Worm (Caenorhabditis elegans): ENCODE measurements around the gene cyn-11.
A peak's percentile ranks its signal among the peaks of the same experiment; 100 is the strongest.

Gene cyn-11

ce11 chrII:8740326-8740949 lies 24.4 kb upstream of the cyn-11 start:
- TF ChIP-seq lir-3 (tag; optimal IDR thresholded peaks at IDR 0.05; ENCODE audit: poor library complexity) = no peak
- no peak for TF ChIP-seq egl-13 (tag; optimal IDR thresholded peaks at IDR 0.05)
- no peak for TF ChIP-seq efl-3 (GFP tag; optimal IDR thresholded peaks at IDR 0.05)
- no peak for TF ChIP-seq zag-1 (tag; optimal IDR thresholded peaks at IDR 0.05)
- no peak for TF ChIP-seq unc-30 (tag; optimal IDR thresholded peaks at IDR 0.05)
- no peak for TF ChIP-seq dsc-1 (tag; optimal IDR thresholded peaks at IDR 0.05)
- TF ChIP-seq nhr-90 (tag; optimal IDR thresholded peaks at IDR 0.05; ENCODE audit: poor library complexity) = peak; percentile 74
- peak in 1 of 2 experiments; percentile 40 for TF ChIP-seq lin-35 (GFP tag; optimal IDR thresholded peaks at IDR 0.05)
- TF ChIP-seq unc-86 (tag; optimal IDR thresholded peaks at IDR 0.05) = no peak
- no peak for TF ChIP-seq ceh-90 (tag; optimal IDR thresholded peaks at IDR 0.05)
- TF ChIP-seq F16B12.6 (tag; optimal IDR thresholded peaks at IDR 0.05) = no peak
- no peak for TF ChIP-seq zip-4 (GFP tag; optimal IDR thresholded peaks at IDR 0.05)
- no peak for TF ChIP-seq skn-1 (tag; optimal IDR thresholded peaks at IDR 0.05)
- no peak for TF ChIP-seq ces-1 (GFP tag; optimal IDR thresholded peaks at IDR 0.05)
- TF ChIP-seq mep-1 (tag; optimal IDR thresholded peaks at IDR 0.05) = no peak
- no peak for TF ChIP-seq aly-2 (tag; optimal IDR thresholded peaks at IDR 0.05)
- no peak for TF ChIP-seq ceh-82 (tag; optimal IDR thresholded peaks at IDR 0.05)
- TF ChIP-seq snu-23 (GFP tag; optimal IDR thresholded peaks at IDR 0.05) = peak; percentile 70
- TF ChIP-seq unc-62 (GFP tag; optimal IDR thresholded peaks at IDR 0.05) = no peak
- no peak for TF ChIP-seq irx-1 (tag; optimal IDR thresholded peaks at IDR 0.05)
- TF ChIP-seq unc-98 (GFP tag; IDR thresholded peaks at IDR 0.05) = no peak
- TF ChIP-seq Y116A8C.19 (tag; optimal IDR thresholded peaks at IDR 0.05; ENCODE audit: borderline replicate concordance) = no peak
- no peak for TF ChIP-seq hlh-17 (GFP tag; optimal IDR thresholded peaks at IDR 0.05; ENCODE audit: borderline replicate concordance)
- TF ChIP-seq rnt-1 (tag; optimal IDR thresholded peaks at IDR 0.05) = no peak
- no peak for TF ChIP-seq fkh-10 (GFP tag; optimal IDR thresholded peaks at IDR 0.05)
- no peak for TF ChIP-seq xbp-1 (tag; optimal IDR thresholded peaks at IDR 0.05)
- no peak for TF ChIP-seq ama-1 (optimal IDR thresholded peaks at IDR 0.05)
- TF ChIP-seq isw-1 (GFP tag; IDR thresholded peaks at IDR 0.05) = no peak
- peak; percentile 23 for TF ChIP-seq unc-130 (tag; optimal IDR thresholded peaks at IDR 0.05)
- peak; percentile 77 to 97 (median 95) for TF ChIP-seq elt-3 (tag; optimal IDR thresholded peaks at IDR 0.05)
- no peak for TF ChIP-seq lin-15B (tag; optimal IDR thresholded peaks at IDR 0.05)
- TF ChIP-seq lin-13 (GFP tag; optimal IDR thresholded peaks at IDR 0.05) = no peak
- no peak for TF ChIP-seq vab-15 (tag; optimal IDR thresholded peaks at IDR 0.05)
- TF ChIP-seq grh-1 (GFP tag; IDR thresholded peaks at IDR 0.05) = peak; percentile 76
- no peak for TF ChIP-seq ztf-11 (tag; optimal IDR thresholded peaks at IDR 0.05)
- TF ChIP-seq jun-1 (tag; optimal IDR thresholded peaks at IDR 0.05) = no peak
- no peak for TF ChIP-seq ceh-8 (GFP tag; optimal IDR thresholded peaks at IDR 0.05)
- TF ChIP-seq ztf-4 (tag; optimal IDR thresholded peaks at IDR 0.05) = no peak
- no peak for TF ChIP-seq nhr-12 (tag; optimal IDR thresholded peaks at IDR 0.05)
- no peak for TF ChIP-seq pax-3 (tag; optimal IDR thresholded peaks at IDR 0.05)
- peak; percentile 83 for TF ChIP-seq blmp-1 (tag; optimal IDR thresholded peaks at IDR 0.05)
- TF ChIP-seq mab-9 (GFP tag; IDR thresholded peaks at IDR 0.05) = no peak
- TF ChIP-seq hpl-2 (GFP tag; optimal IDR thresholded peaks at IDR 0.05) = no peak
- TF ChIP-seq nhr-71 (tag; optimal IDR thresholded peaks at IDR 0.05) = peak; percentile 83
- no peak for TF ChIP-seq swsn-7 (tag; optimal IDR thresholded peaks at IDR 0.05)
- TF ChIP-seq pqm-1 (tag; optimal IDR thresholded peaks at IDR 0.05) = peak; percentile 63
- no peak for TF ChIP-seq sox-4 (tag; optimal IDR thresholded peaks at IDR 0.05)
- TF ChIP-seq mdl-1 (tag; optimal IDR thresholded peaks at IDR 0.05) = peak in 1 of 2 experiments; percentile 63
- no peak for TF ChIP-seq snpc-4 (tag; optimal IDR thresholded peaks at IDR 0.05)
- TF ChIP-seq alr-1 (tag; optimal IDR thresholded peaks at IDR 0.05; ENCODE audit: borderline replicate concordance) = no peak
- TF ChIP-seq ets-5 (GFP tag; IDR thresholded peaks at IDR 0.05) = no peak
- no peak for TF ChIP-seq nhr-84 (tag; optimal IDR thresholded peaks at IDR 0.05)
- peak; percentile 5 for TF ChIP-seq lsy-2 (tag; optimal IDR thresholded peaks at IDR 0.05)
